Worm (Caenorhabditis elegans) whole organism, L2 larva: ENCODE results near the gene W09D6.5.

Experiments used
- aly-2 ChIP-seq: fragments of 150-350 bp; optimal IDR thresholded peaks from 2 replicates; lab custom pipeline; 2014; ENCODE audit warnings: missing biosample characterization, missing genetic modification characterization
- ama-1 ChIP-seq: fragments of 150-350 bp; optimal IDR thresholded peaks from 2 replicates; lab custom pipeline; 2018; ENCODE audit warnings: inconsistent platforms
- blmp-1 ChIP-seq: sonication (generic microtip); optimal IDR thresholded peaks from 2 replicates; lab custom pipeline; 2017; ENCODE audit warnings: missing genetic modification characterization, mild to moderate bottlenecking, missing compliant biosample characterization, antibody characterized with exemption, moderate library complexity; ENCODE audit not compliant: insufficient read depth
- ceh-82 ChIP-seq: fragments of 150-350 bp; optimal IDR thresholded peaks from 2 replicates; lab custom pipeline; 2014; ENCODE audit warnings: missing biosample characterization, missing genetic modification characterization
- dmd-4 ChIP-seq: sonication (generic microtip); optimal IDR thresholded peaks from 2 replicates; lab custom pipeline; 2017; ENCODE audit warnings: missing biosample characterization, missing genetic modification characterization
- lin-13 ChIP-seq: fragments of 150-350 bp; optimal IDR thresholded peaks from 2 replicates; lab custom pipeline; 2014; ENCODE audit warnings: missing biosample characterization, missing genetic modification reagents, missing genetic modification characterization
- mdl-1 ChIP-seq, 2 experiments: fragments of 150-350 bp in 1 of 2; sonication (generic microtip) in 1 of 2; optimal IDR thresholded peaks; 2 replicates each; lab custom pipeline; 2017; ENCODE audit warnings: missing biosample characterization in 2 of 2, missing genetic modification characterization in 2 of 2
- nhr-12 ChIP-seq: fragments of 150-350 bp; optimal IDR thresholded peaks from 2 replicates; lab custom pipeline; 2014; ENCODE audit warnings: missing biosample characterization, missing genetic modification characterization
- nhr-237 ChIP-seq: fragments of 150-350 bp; optimal IDR thresholded peaks from 2 replicates; lab custom pipeline; 2014; ENCODE audit warnings: missing biosample characterization, missing genetic modification characterization
- nhr-25 ChIP-seq: fragments of 150-350 bp; sonication (generic microtip); optimal IDR thresholded peaks from 3 replicates; lab custom pipeline; 2014; ENCODE audit warnings: missing biosample characterization, missing genetic modification characterization
- snpc-4 ChIP-seq: fragments of 150-350 bp; optimal IDR thresholded peaks from 2 replicates; lab custom pipeline; 2014; ENCODE audit warnings: missing biosample characterization, missing genetic modification characterization
- unc-55 ChIP-seq: fragments of 150-350 bp; sonication (generic microtip); optimal IDR thresholded peaks from 3 replicates; lab custom pipeline; 2014; ENCODE audit warnings: missing biosample characterization, missing genetic modification reagents, missing genetic modification characterization
- zag-1 ChIP-seq: fragments of 150-350 bp; optimal IDR thresholded peaks from 2 replicates; lab custom pipeline; 2014; ENCODE audit warnings: missing biosample characterization, missing genetic modification characterization
- ztf-11 ChIP-seq: sonication (generic microtip); optimal IDR thresholded peaks from 2 replicates; lab custom pipeline; 2017; ENCODE audit warnings: missing biosample characterization, missing genetic modification characterization

DNA sequence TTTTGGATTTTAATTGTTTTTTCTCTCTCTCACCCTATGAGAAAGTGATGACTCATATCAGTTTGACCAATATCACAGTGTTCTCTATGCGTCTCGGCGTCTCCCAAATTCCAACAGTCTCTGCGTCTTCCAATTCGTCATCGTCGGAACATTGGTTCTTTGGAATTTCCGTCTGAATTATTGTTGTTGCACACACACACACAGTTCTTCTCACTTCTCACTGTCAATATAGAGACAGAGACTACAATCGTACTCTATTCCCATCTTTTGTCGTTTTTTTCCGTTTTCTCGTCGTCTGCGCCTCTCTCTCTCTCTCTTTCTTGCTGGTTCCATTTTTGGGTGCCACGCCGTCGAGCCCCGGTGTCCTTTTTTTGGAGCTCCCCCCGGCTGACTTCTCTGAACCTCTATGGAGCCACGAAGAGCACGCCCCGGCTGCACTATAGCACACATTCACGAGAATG, 37.6 kb upstream of the W09D6.5 start:
- TF ChIP-seq nhr-12, result no peak
- TF ChIP-seq nhr-25 (tag; lab: Kevin White, UChicago), result no peak
- peak; percentile 4 for TF ChIP-seq unc-55 (GFP tag; lab: Kevin White, UChicago)
- TF ChIP-seq ama-1 (lab: Kevin White, UChicago), result no peak
- no peak for TF ChIP-seq snpc-4 (tag; lab: Kevin White, UChicago)
- no peak for TF ChIP-seq mdl-1 (tag; optimal IDR thresholded peaks at IDR 0.05; lab: Kevin White, UChicago)
- no peak for TF ChIP-seq dmd-4 (tag; lab: Kevin White, UChicago)
- no peak for TF ChIP-seq nhr-237 (tag; lab: Kevin White, UChicago)
- TF ChIP-seq zag-1 (tag; lab: Kevin White, UChicago), result no peak
- TF ChIP-seq blmp-1 (tag; lab: Kevin White, UChicago), result no peak
- no peak for TF ChIP-seq aly-2 (tag; lab: Kevin White, UChicago)
- no peak for TF ChIP-seq ceh-82
- TF ChIP-seq lin-13, result no peak
- no peak for TF ChIP-seq ztf-11 (tag; lab: Kevin White, UChicago)
